Fruit fly (Drosophila melanogaster) whole organism, embryonic: ENCODE data around the gene Arc42.

Experiments
- BEAF-32 ChIP-seq: fragments of 200-800 bp; sonication (Bioruptor generic); optimal IDR thresholded peaks from 3 replicates; lab custom pipeline; 2017; ENCODE audit warnings: missing biosample characterization, missing genetic modification characterization, mild to moderate bottlenecking, moderate library complexity, missing genetic modification reagents
- CG10147 ChIP-seq: fragments of 200-800 bp; sonication (Bioruptor generic); optimal IDR thresholded peaks from 2 replicates; lab custom pipeline; 2019; ENCODE audit warnings: missing biosample characterization, mild to moderate bottlenecking, missing genetic modification characterization, moderate library complexity
- CG10565 ChIP-seq: fragments of 200-800 bp; sonication (Bioruptor generic); optimal IDR thresholded peaks from 3 replicates; lab custom pipeline; 2016; ENCODE audit warnings: missing biosample characterization, mild to moderate bottlenecking, missing genetic modification characterization
- CG11247 ChIP-seq: fragments of 200-800 bp; sonication (Bioruptor generic); IDR thresholded peaks from 2 replicates; pipeline ENCODE4 v1.3.6; 2022; ENCODE audit warnings: missing biosample characterization, missing genetic modification characterization
- CG11696 ChIP-seq: fragments of 200-800 bp; sonication (Bioruptor generic); IDR thresholded peaks from 2 replicates; pipeline ENCODE4 v1.3.6; 2022; ENCODE audit warnings: missing biosample characterization, missing genetic modification characterization
- CG12155 ChIP-seq: fragments of 200-800 bp; sonication (Bioruptor generic); optimal IDR thresholded peaks from 3 replicates; lab custom pipeline; 2016; ENCODE audit warnings: missing biosample characterization, missing genetic modification characterization
- CG13287 ChIP-seq: fragments of 200-800 bp; sonication (Bioruptor generic); IDR thresholded peaks from 2 replicates; pipeline ENCODE4 v1.3.6; 2022; ENCODE audit warnings: missing biosample characterization, missing genetic modification characterization; ENCODE audit not compliant: partially characterized antibody
- CG13894 ChIP-seq: fragments of 200-800 bp; sonication (Bioruptor generic); optimal IDR thresholded peaks from 3 replicates; lab custom pipeline; 2018; ENCODE audit warnings: missing biosample characterization, mild to moderate bottlenecking, missing genetic modification characterization, moderate library complexity
- CG15011 ChIP-seq: fragments of 200-800 bp; sonication (Bioruptor generic); optimal IDR thresholded peaks from 3 replicates; lab custom pipeline; 2018; ENCODE audit warnings: missing biosample characterization, mild to moderate bottlenecking, missing genetic modification characterization
- CG16863 ChIP-seq: fragments of 200-800 bp; sonication (Bioruptor generic); optimal IDR thresholded peaks from 3 replicates; lab custom pipeline; 2016; ENCODE audit warnings: missing biosample characterization, missing genetic modification characterization
- CG17568 ChIP-seq: fragments of 200-800 bp; sonication (Bioruptor generic); optimal IDR thresholded peaks from 2 replicates; lab custom pipeline; 2018; ENCODE audit warnings: missing biosample characterization, mild to moderate bottlenecking, missing genetic modification characterization, moderate library complexity
- CG3995 ChIP-seq: fragments of 200-800 bp; sonication (Bioruptor generic); optimal IDR thresholded peaks from 3 replicates; lab custom pipeline; 2016; ENCODE audit warnings: missing biosample characterization, missing genetic modification characterization
- CG6254 ChIP-seq: fragments of 200-800 bp; sonication (Bioruptor generic); optimal IDR thresholded peaks from 3 replicates; lab custom pipeline; 2017; ENCODE audit warnings: mild to moderate bottlenecking, missing biosample characterization, missing genetic modification reagents, missing genetic modification characterization
- CG8281 ChIP-seq: fragments of 200-800 bp; sonication (Bioruptor generic); optimal IDR thresholded peaks from 2 replicates; lab custom pipeline; 2018; ENCODE audit warnings: missing biosample characterization, mild to moderate bottlenecking, missing genetic modification characterization, moderate library complexity
- CG8359 ChIP-seq: fragments of 200-800 bp; sonication (Bioruptor generic); optimal IDR thresholded peaks from 2 replicates; lab custom pipeline; 2017; ENCODE audit warnings: missing biosample characterization, mild to moderate bottlenecking, missing genetic modification characterization, borderline replicate concordance
- CG8765 ChIP-seq: fragments of 200-800 bp; sonication (Bioruptor generic); IDR thresholded peaks from 2 replicates; pipeline ENCODE4 v1.3.6; 2022; ENCODE audit warnings: missing biosample characterization, missing genetic modification characterization
- CG9215 ChIP-seq: fragments of 200-800 bp; sonication (Bioruptor generic); IDR thresholded peaks from 2 replicates; pipeline ENCODE4 v1.3.6; 2022; ENCODE audit warnings: missing biosample characterization, missing genetic modification characterization
- CG9609 ChIP-seq: fragments of 200-800 bp; sonication (Bioruptor generic); optimal IDR thresholded peaks from 3 replicates; lab custom pipeline; 2016; ENCODE audit warnings: missing biosample characterization, missing genetic modification characterization
- Dad ChIP-seq: fragments of 200-800 bp; sonication (Bioruptor generic); optimal IDR thresholded peaks from 3 replicates; lab custom pipeline; 2016; ENCODE audit warnings: missing biosample characterization, missing genetic modification characterization
- Dfd ChIP-seq, 2 experiments: fragments of >200 bp; optimal IDR thresholded peaks; 2 replicates each; lab custom pipeline; 2017; ENCODE audit warnings: missing biosample characterization in 2 of 2, missing genetic modification characterization in 2 of 2
- Dref ChIP-seq: fragments of 200-800 bp; sonication (Bioruptor generic); IDR thresholded peaks from 2 replicates; pipeline ENCODE4 v1.3.6; 2022; ENCODE audit warnings: missing biosample characterization, missing genetic modification characterization
- ERR ChIP-seq: fragments of 200-800 bp; sonication (Bioruptor generic); optimal IDR thresholded peaks from 2 replicates; lab custom pipeline; 2016; ENCODE audit warnings: missing biosample characterization, missing genetic modification characterization
- HLH4C ChIP-seq: fragments of 200-800 bp; sonication (Bioruptor generic); IDR thresholded peaks from 3 replicates; pipeline ENCODE4 v1.3.6; 2022; ENCODE audit warnings: missing biosample characterization, missing genetic modification characterization; ENCODE audit not compliant: partially characterized antibody
- HLHmδ ChIP-seq: fragments of 200-800 bp; sonication (Bioruptor generic); optimal IDR thresholded peaks from 2 replicates; lab custom pipeline; 2018; ENCODE audit warnings: missing biosample characterization, mild to moderate bottlenecking, missing genetic modification characterization, moderate library complexity
- HmgZ ChIP-seq: fragments of 200-800 bp; sonication (Bioruptor generic); optimal IDR thresholded peaks from 2 replicates; lab custom pipeline; 2018; ENCODE audit warnings: missing biosample characterization, mild to moderate bottlenecking, missing genetic modification characterization
- Hr78 ChIP-seq, 2 experiments: fragments of 200-800 bp in 1 of 2; fragments of >200 bp in 1 of 2; sonication (Bioruptor generic) in 1 of 2; optimal IDR thresholded peaks; 2 replicates each; lab custom pipeline; 2017 to 2019; ENCODE audit warnings: missing biosample characterization in 2 of 2, missing genetic modification characterization in 2 of 2, mild to moderate bottlenecking in 1 of 2, moderate library complexity in 1 of 2
- Hsf ChIP-seq: fragments of 200-800 bp; sonication (Bioruptor generic); optimal IDR thresholded peaks from 3 replicates; lab custom pipeline; 2016; ENCODE audit warnings: missing biosample characterization, missing genetic modification characterization
- Med ChIP-seq: fragments of 200-800 bp; sonication (Bioruptor generic); peaks from one replicate; lab custom pipeline; 2016; ENCODE audit warnings: missing biosample characterization, missing genetic modification characterization, mild to moderate bottlenecking, inconsistent platforms, moderate library complexity
- Oaz ChIP-seq: fragments of 200-800 bp; sonication (Bioruptor generic); IDR thresholded peaks from 2 replicates; pipeline ENCODE4 v1.3.6; 2022; ENCODE audit warnings: missing biosample characterization, missing genetic modification characterization
- Oli ChIP-seq: fragments of 200-800 bp; sonication (Bioruptor generic); optimal IDR thresholded peaks from 2 replicates; lab custom pipeline; 2018; ENCODE audit warnings: missing biosample characterization, mild to moderate bottlenecking, missing genetic modification characterization, moderate library complexity
- Sry-δ ChIP-seq: fragments of 200-800 bp; sonication (Bioruptor generic); optimal IDR thresholded peaks from 2 replicates; lab custom pipeline; 2016; ENCODE audit warnings: missing biosample characterization, missing genetic modification characterization
- Ssrp ChIP-seq: fragments of 200-800 bp; sonication (Bioruptor generic); optimal IDR thresholded peaks from 2 replicates; lab custom pipeline; 2018; ENCODE audit warnings: missing biosample characterization, mild to moderate bottlenecking, missing genetic modification characterization, moderate library complexity
- TFAM ChIP-seq: fragments of 200-800 bp; sonication (Bioruptor generic); optimal IDR thresholded peaks from 2 replicates; lab custom pipeline; 2017; ENCODE audit warnings: missing biosample characterization, missing genetic modification characterization, inconsistent platforms
- ac ChIP-seq: fragments of 200-800 bp; sonication (Bioruptor generic); optimal IDR thresholded peaks from 3 replicates; lab custom pipeline; 2017; ENCODE audit warnings: missing biosample characterization, mild to moderate bottlenecking, missing genetic modification characterization
- cas ChIP-seq: fragments of 200-800 bp; sonication (Bioruptor generic); IDR thresholded peaks from 2 replicates; pipeline ENCODE4 v1.3.6; 2022; ENCODE audit warnings: missing biosample characterization, missing genetic modification characterization
- dpn ChIP-seq, 2 experiments: fragments of 200-800 bp; sonication (Bioruptor generic); optimal IDR thresholded peaks; 3 replicates each; lab custom pipeline; 2016; ENCODE audit warnings: missing biosample characterization in 2 of 2, missing genetic modification characterization in 2 of 2
- fd3F ChIP-seq: fragments of 200-800 bp; sonication (Bioruptor generic); optimal IDR thresholded peaks from 2 replicates; lab custom pipeline; 2018; ENCODE audit warnings: missing biosample characterization, mild to moderate bottlenecking, missing genetic modification characterization, moderate library complexity
- grn ChIP-seq: fragments of 200-800 bp; sonication (Bioruptor generic); optimal IDR thresholded peaks from 3 replicates; lab custom pipeline; 2017; ENCODE audit warnings: missing biosample characterization, missing genetic modification characterization
- gro ChIP-seq: fragments of 200-800 bp; sonication (Bioruptor generic); optimal IDR thresholded peaks from 2 replicates; lab custom pipeline; 2016; ENCODE audit warnings: missing biosample characterization, missing genetic modification characterization
- insv ChIP-seq, 2 experiments: fragments of 200-800 bp; sonication (Bioruptor generic); optimal IDR thresholded peaks; 3 replicates each; lab custom pipeline; 2016 to 2018; ENCODE audit warnings: missing biosample characterization in 2 of 2, missing genetic modification characterization in 2 of 2
- jigr1 ChIP-seq: fragments of 200-800 bp; sonication (Bioruptor generic); IDR thresholded peaks from 3 replicates; pipeline ENCODE4 v1.3.6; 2022; ENCODE audit warnings: missing biosample characterization, missing genetic modification characterization
- ken ChIP-seq: fragments of 200-800 bp; sonication (Bioruptor generic); IDR thresholded peaks from 3 replicates; pipeline ENCODE4 v1.3.6; 2022; ENCODE audit warnings: missing biosample characterization, missing genetic modification characterization
- lilli ChIP-seq: fragments of 200-800 bp; sonication (Bioruptor generic); optimal IDR thresholded peaks from 3 replicates; lab custom pipeline; 2016; ENCODE audit warnings: missing biosample characterization, missing genetic modification characterization
- maf-S ChIP-seq: fragments of 200-800 bp; sonication (Bioruptor generic); optimal IDR thresholded peaks from 2 replicates; lab custom pipeline; 2016; ENCODE audit warnings: missing biosample characterization, missing genetic modification characterization
- phol ChIP-seq: fragments of 200-800 bp; sonication (Bioruptor generic); optimal IDR thresholded peaks from 3 replicates; lab custom pipeline; 2018; ENCODE audit warnings: missing biosample characterization, mild to moderate bottlenecking, missing genetic modification characterization, moderate library complexity
- pnt ChIP-seq: fragments of 200-800 bp; sonication (Bioruptor generic); optimal IDR thresholded peaks from 3 replicates; lab custom pipeline; 2016; ENCODE audit warnings: missing biosample characterization, missing genetic modification characterization
- prd ChIP-seq, 3 experiments: fragments of >200 bp in 2 of 3; fragments of 200-800 bp in 1 of 3; sonication (Bioruptor generic) in 1 of 3; optimal IDR thresholded peaks in 2 of 3; IDR thresholded peaks in 1 of 3; 2 replicates in 2 of 3; 3 replicates in 1 of 3; pipeline versions ENCODE4 v1.3.6 to Lab custom; 2017 to 2022; ENCODE audit warnings: missing biosample characterization in 1 of 3, missing genetic modification characterization in 1 of 3
- pzg ChIP-seq: fragments of 200-800 bp; sonication (Bioruptor generic); optimal IDR thresholded peaks from 3 replicates; lab custom pipeline; 2018; ENCODE audit warnings: missing biosample characterization, mild to moderate bottlenecking, missing genetic modification characterization, moderate library complexity
- vnd ChIP-seq: fragments of 200-800 bp; sonication (Bioruptor generic); IDR thresholded peaks from 3 replicates; pipeline ENCODE4 v1.3.6; 2022; ENCODE audit warnings: missing biosample characterization, missing genetic modification characterization; ENCODE audit not compliant: partially characterized antibody

The Arc42 gene

DNA sequence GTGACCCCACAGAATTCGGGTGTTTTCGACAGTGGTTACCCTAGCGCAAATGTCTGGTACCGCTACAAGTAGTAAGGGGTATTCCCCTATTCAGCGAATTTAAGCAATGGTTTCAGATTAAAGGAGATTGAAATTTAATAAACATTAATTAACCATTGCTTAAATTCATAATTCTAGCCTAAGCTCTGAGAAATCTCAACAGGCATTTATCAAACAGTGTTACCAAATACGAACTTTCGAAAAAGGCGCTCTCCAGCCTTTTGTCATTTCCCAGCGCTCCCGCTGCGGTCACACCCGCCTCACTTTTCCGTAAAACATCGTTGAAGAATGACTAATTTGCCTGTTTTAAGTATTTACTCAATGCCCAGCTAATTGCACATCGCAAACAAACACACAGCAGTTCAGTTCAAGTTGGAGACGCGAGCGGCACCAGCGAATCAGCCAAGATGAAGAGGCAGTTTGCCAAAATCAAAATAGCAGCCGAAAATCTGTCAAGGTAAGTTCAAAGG is 27.4 kb downstream of the Arc42 start, which contains the start of the genes Surf6 and RhoGAP92B (continued):
- TF ChIP-seq Dref (GFP tag; lab: Robert Waterston, UW) (0 out of 2 replicates have a peak, but pooled peaks have one; percentile 21), TFAM (GFP tag; lab: Kevin White, UChicago) (no peak), CG16863 (GFP tag; lab: Kevin White, UChicago) (peak; percentile 40), Dad (peak; percentile 50), jigr1 (GFP tag; lab: Robert Waterston, UW) (no peak), fd3F (GFP tag; lab: Kevin White, UChicago) (peak; percentile 33), ac (GFP tag; lab: Kevin White, UChicago) (no peak), HLH4C (peak; percentile 59; the same call in 1 of the 3 replicates), Ssrp (tag; lab: Kevin White, UChicago) (peak; percentile 46), CG12155 (GFP tag; lab: Kevin White, UChicago) (peak; percentile 56), Med (GFP tag; lab: Kevin White, UChicago) (peak; percentile 97), ERR (GFP tag; lab: Kevin White, UChicago) (peak; percentile 38), Hsf (GFP tag; lab: Kevin White, UChicago) (peak; percentile 71), CG11696 (GFP tag; lab: Robert Waterston, UW) (no peak), CG10565 (no peak), cas (GFP tag; lab: Robert Waterston, UW) (peak; percentile 54; the same call in 1 of the 2 replicates), CG8765 (GFP tag; lab: Robert Waterston, UW) (no peak), CG13894 (tag; lab: Kevin White, UChicago) (peak; percentile 68), prd (optimal IDR thresholded peaks at IDR 0.05; lab: Kevin White, UChicago) (no peak), prd (GFP tag; IDR thresholded peaks at IDR 0.05; lab: Robert Waterston, UW) (peak; percentile 62; the same call in 2 of the 3 replicates), CG13287 (GFP tag; lab: Robert Waterston, UW) (peak; percentile 78), CG3995 (peak; percentile 39), pnt (GFP tag; lab: Kevin White, UChicago) (no peak), Oaz (GFP tag; lab: Robert Waterston, UW) (no peak), CG17568 (peak; percentile 79), CG8281 (tag; lab: Kevin White, UChicago) (no peak), Sry-δ (peak; percentile 65), ken (0 out of 3 replicates have a peak, but pooled peaks have one; percentile 37), grn (peak; percentile 5), CG15011 (no peak), CG9609 (GFP tag; lab: Kevin White, UChicago) (peak; percentile 54), maf-S (peak; percentile 19), dpn (GFP tag; optimal IDR thresholded peaks at IDR 0.05; lab: Kevin White, UChicago) (peak; percentile 58 to 68), CG9215 (GFP tag; lab: Robert Waterston, UW) (peak; percentile 44), Oli (tag; lab: Kevin White, UChicago) (peak; percentile 59), BEAF-32 (GFP tag; lab: Kevin White, UChicago) (peak; percentile 60), gro (peak; percentile 62), insv (GFP tag; optimal IDR thresholded peaks at IDR 0.05; lab: Kevin White, UChicago) (peak in 1 of 2 experiments; percentile 70), CG8359 (GFP tag; lab: Kevin White, UChicago) (peak; percentile 4), pzg (GFP tag; lab: Kevin White, UChicago) (peak; percentile 95), HmgZ (tag; lab: Kevin White, UChicago) (peak; percentile 79), Dfd (GFP tag; optimal IDR thresholded peaks at IDR 0.05; lab: Kevin White, UChicago) (no peak), CG10147 (GFP tag; lab: Kevin White, UChicago) (peak; percentile 38), CG6254 (GFP tag; lab: Kevin White, UChicago) (peak; percentile 52), CG11247 (GFP tag; lab: Robert Waterston, UW) (no peak), vnd (GFP tag; lab: Robert Waterston, UW) (no peak), phol (tag; lab: Kevin White, UChicago) (peak; percentile 77), HLHmδ (GFP tag; lab: Kevin White, UChicago) (no peak), lilli (GFP tag; lab: Kevin White, UChicago) (peak; percentile 71), Hr78 (GFP tag; optimal IDR thresholded peaks at IDR 0.05; lab: Kevin White, UChicago) (peak in 1 of 2 experiments; percentile 98)
